Fruit fly (Drosophila melanogaster) S2 (cell line): Measurements from ENCODE around the gene Pif1B.

Experiments
- CG8478 ChIP-seq: fragments of >200 bp; optimal IDR thresholded peaks from 2 replicates; lab custom pipeline; 2018
- CTCF ChIP-seq, 2 experiments: fragments of >200 bp; optimal IDR thresholded peaks; 2 replicates each; lab custom pipeline; 2018

DNA sequence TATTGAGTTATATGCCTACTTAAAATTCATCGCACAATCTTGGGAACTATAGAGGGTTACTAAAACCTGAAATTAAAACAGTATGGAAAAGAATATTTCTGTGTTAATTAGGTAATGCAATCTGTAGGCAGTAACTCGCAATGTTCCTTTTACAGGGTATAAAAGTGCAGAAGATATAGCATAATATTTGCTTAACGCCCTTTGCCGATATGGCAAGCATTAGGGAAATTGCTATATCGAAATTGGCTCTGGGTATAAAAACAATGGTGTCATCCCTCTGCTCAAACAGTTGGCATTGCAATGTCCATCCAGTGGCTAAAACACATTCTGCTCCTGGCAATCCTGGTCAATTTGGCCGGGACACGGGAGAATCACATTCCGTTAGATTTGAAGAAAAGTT lies 6.6 kb downstream of the Pif1B start, which contains the start of gene Ir85a:
- TF ChIP-seq CG8478 (no peak), CTCF (optimal IDR thresholded peaks at IDR 0.05; lab: Kevin White, UChicago) (no peak)
